Worm (Caenorhabditis elegans): ENCODE data around the gene aat-7.

The aat-7 gene

DNA sequence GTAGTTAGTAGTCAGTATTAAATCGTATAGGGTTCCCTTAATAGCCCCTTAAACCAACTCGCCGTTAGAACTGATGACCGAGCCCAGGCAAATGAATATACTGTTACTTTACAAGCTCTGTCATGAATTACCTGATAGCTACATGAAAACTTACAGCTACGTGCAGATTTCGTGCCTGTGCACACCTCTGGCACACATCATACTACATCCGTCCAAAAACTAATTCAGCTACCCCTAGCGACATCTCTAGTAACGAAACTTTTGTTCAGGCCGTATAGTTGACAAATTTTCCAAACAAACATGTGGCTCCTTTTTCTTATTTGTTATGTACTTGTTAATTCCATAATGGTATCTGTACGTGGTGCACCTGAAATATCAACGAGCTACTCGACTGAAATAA lies 13.4 kb downstream of the aat-7 start, which contains the start of gene F54D12.1:
Gene F54D12.1, plus strand, starts transcription at position 301 of the 400 bp plus-strand sequence.
- TF ChIP-seq ces-1 (GFP tag; optimal IDR thresholded peaks at IDR 0.05) = no peak
- TF ChIP-seq ama-1 (optimal IDR thresholded peaks at IDR 0.05) = no peak
- TF ChIP-seq nhr-11 (tag; optimal IDR thresholded peaks at IDR 0.05) = no peak
- no peak for TF ChIP-seq fkh-8 (tag; optimal IDR thresholded peaks at IDR 0.05)

ce11 chrII:1401474-1401873 lies 14.8 kb downstream of the aat-7 start, which contains the start of gene Y51H7C.8:
Y51H7C.8 (plus strand) TSS chrII:1401774.
- TF ChIP-seq ets-5 (GFP tag; IDR thresholded peaks at IDR 0.05) (no peak), ceh-63 (GFP tag; optimal IDR thresholded peaks at IDR 0.05) (no peak), elt-2 (tag; optimal IDR thresholded peaks at IDR 0.05) (no peak), unc-62 (GFP tag; optimal IDR thresholded peaks at IDR 0.05) (no peak), nhr-20 (tag; optimal IDR thresholded peaks at IDR 0.05) (no peak), nhr-237 (tag; optimal IDR thresholded peaks at IDR 0.05) (no peak), snpc-4 (tag; optimal IDR thresholded peaks at IDR 0.05) (no peak), hlh-17 (GFP tag; optimal IDR thresholded peaks at IDR 0.05; ENCODE audit: borderline replicate concordance) (no peak), mab-9 (GFP tag; IDR thresholded peaks at IDR 0.05) (no peak), unc-130 (tag; optimal IDR thresholded peaks at IDR 0.05) (no peak), grh-1 (GFP tag; IDR thresholded peaks at IDR 0.05) (no peak), alr-1 (tag; optimal IDR thresholded peaks at IDR 0.05; ENCODE audit: borderline replicate concordance) (no peak), unc-30 (tag; optimal IDR thresholded peaks at IDR 0.05) (no peak), ceh-82 (tag; optimal IDR thresholded peaks at IDR 0.05) (no peak), swsn-7 (tag; optimal IDR thresholded peaks at IDR 0.05) (no peak)

ce11 chrII:1402167-1402619 lies 15.5 kb downstream of the aat-7 start, which contains the start of gene Y51H7C.7:
Y51H7C.7 (plus strand) TSS chrII:1402569.
- TF ChIP-seq lsy-2 (tag; optimal IDR thresholded peaks at IDR 0.05) (peak in 1 of 2 experiments; percentile 84), lin-15B (tag; optimal IDR thresholded peaks at IDR 0.05) (peak; percentile 45), skn-1 (tag; optimal IDR thresholded peaks at IDR 0.05) (peak; percentile 61), rnt-1 (tag; optimal IDR thresholded peaks at IDR 0.05) (peak; percentile 73), pax-3 (tag; optimal IDR thresholded peaks at IDR 0.05) (no peak), nhr-20 (tag; optimal IDR thresholded peaks at IDR 0.05) (peak; percentile 68), ceh-8 (GFP tag; optimal IDR thresholded peaks at IDR 0.05) (no peak), ceh-63 (GFP tag; optimal IDR thresholded peaks at IDR 0.05) (no peak), ceh-90 (tag; optimal IDR thresholded peaks at IDR 0.05) (no peak), mdl-1 (tag; optimal IDR thresholded peaks at IDR 0.05) (peak in 1 of 2 experiments; percentile 31), elt-2 (tag; optimal IDR thresholded peaks at IDR 0.05) (peak; percentile 25), ceh-88 (GFP tag; IDR thresholded peaks at IDR 0.05) (no peak), nhr-77 (tag; optimal IDR thresholded peaks at IDR 0.05) (no peak), fkh-10 (GFP tag; optimal IDR thresholded peaks at IDR 0.05) (no peak), zip-4 (GFP tag; optimal IDR thresholded peaks at IDR 0.05) (no peak), ztf-11 (tag; optimal IDR thresholded peaks at IDR 0.05) (peak in 1 of 2 experiments; percentile 57), isw-1 (GFP tag; IDR thresholded peaks at IDR 0.05) (peak; percentile 56), aly-2 (tag; optimal IDR thresholded peaks at IDR 0.05) (no peak), hlh-4 (tag; optimal IDR thresholded peaks at IDR 0.05) (no peak), aha-1 (tag; optimal IDR thresholded peaks at IDR 0.05) (peak; percentile 4), egl-13 (tag; optimal IDR thresholded peaks at IDR 0.05) (peak; percentile 48), pqm-1 (tag; optimal IDR thresholded peaks at IDR 0.05) (no peak), C34B4.2 (tag; optimal IDR thresholded peaks at IDR 0.05) (no peak), fkh-4 (tag; optimal IDR thresholded peaks at IDR 0.05; ENCODE audit: borderline replicate concordance) (peak; percentile 7), nhr-11 (tag; optimal IDR thresholded peaks at IDR 0.05) (peak; percentile 10), nhr-76 (tag; optimal IDR thresholded peaks at IDR 0.05) (no peak), nhr-12 (tag; optimal IDR thresholded peaks at IDR 0.05) (no peak), xbp-1 (tag; optimal IDR thresholded peaks at IDR 0.05) (peak; percentile 69), F16B12.6 (tag; optimal IDR thresholded peaks at IDR 0.05) (peak; percentile 55), fos-1 (tag; optimal IDR thresholded peaks at IDR 0.05) (peak; percentile 22), nhr-90 (tag; optimal IDR thresholded peaks at IDR 0.05; ENCODE audit: poor library complexity) (peak; percentile 74), tlp-1 (tag; optimal IDR thresholded peaks at IDR 0.05) (no peak), lin-14 (GFP tag; optimal IDR thresholded peaks at IDR 0.05) (no peak), hlh-17 (GFP tag; optimal IDR thresholded peaks at IDR 0.05; ENCODE audit: borderline replicate concordance) (no peak), grh-1 (GFP tag; IDR thresholded peaks at IDR 0.05) (peak; percentile 54), unc-62 (GFP tag; optimal IDR thresholded peaks at IDR 0.05) (no peak), nhr-47 (tag; optimal IDR thresholded peaks at IDR 0.05) (peak; percentile 85), mab-9 (GFP tag; IDR thresholded peaks at IDR 0.05) (no peak)

Data from whole organism, L1 larva.